Worm (Caenorhabditis elegans): ENCODE measurements around the gene ZK622.4.

Gene ZK622.4

ce11 chrII:5326891-5327290, 34.4 kb downstream of the ZK622.4 start (continued):
- TF ChIP-seq fkh-10 (GFP tag; optimal IDR thresholded peaks at IDR 0.05) (no peak), mdl-1 (tag; optimal IDR thresholded peaks at IDR 0.05) (no peak), elt-2 (tag; optimal IDR thresholded peaks at IDR 0.05) (no peak), lin-13 (GFP tag; optimal IDR thresholded peaks at IDR 0.05) (no peak), ceh-63 (GFP tag; optimal IDR thresholded peaks at IDR 0.05) (no peak), hlh-17 (GFP tag; optimal IDR thresholded peaks at IDR 0.05; ENCODE audit: borderline replicate concordance) (no peak), sptf-1 (tag; optimal IDR thresholded peaks at IDR 0.05) (no peak), efl-3 (GFP tag; optimal IDR thresholded peaks at IDR 0.05) (no peak), irx-1 (tag; optimal IDR thresholded peaks at IDR 0.05) (no peak), unc-86 (tag; optimal IDR thresholded peaks at IDR 0.05) (no peak), tlp-1 (tag; optimal IDR thresholded peaks at IDR 0.05) (no peak)

ce11 chrII:5328912-5329311, 36.4 kb downstream of the ZK622.4 start:
- TF ChIP-seq fkh-8 (tag; optimal IDR thresholded peaks at IDR 0.05): peak; percentile 84
- TF ChIP-seq sptf-1 (tag; optimal IDR thresholded peaks at IDR 0.05): no peak
- TF ChIP-seq ztf-11 (tag; optimal IDR thresholded peaks at IDR 0.05): no peak
- TF ChIP-seq hlh-17 (GFP tag; optimal IDR thresholded peaks at IDR 0.05; ENCODE audit: borderline replicate concordance): no peak
- peak; percentile 1 for TF ChIP-seq sox-4 (tag; optimal IDR thresholded peaks at IDR 0.05)
- no peak for TF ChIP-seq nhr-84 (tag; optimal IDR thresholded peaks at IDR 0.05)
- no peak for TF ChIP-seq lin-39 (tag; optimal IDR thresholded peaks at IDR 0.05)
- no peak for TF ChIP-seq nhr-12 (tag; optimal IDR thresholded peaks at IDR 0.05)
- TF ChIP-seq ceh-8 (GFP tag; optimal IDR thresholded peaks at IDR 0.05): no peak
- no peak for TF ChIP-seq lin-15B (tag; optimal IDR thresholded peaks at IDR 0.05)
- peak; percentile 27 for TF ChIP-seq mep-1 (tag; optimal IDR thresholded peaks at IDR 0.05)
- no peak for TF ChIP-seq lin-35 (GFP tag; optimal IDR thresholded peaks at IDR 0.05)
- TF ChIP-seq dsc-1 (tag; optimal IDR thresholded peaks at IDR 0.05): peak; percentile 89
- peak; percentile 41 for TF ChIP-seq nhr-11 (tag; optimal IDR thresholded peaks at IDR 0.05)
- TF ChIP-seq mdl-1 (tag; optimal IDR thresholded peaks at IDR 0.05): no peak
- no peak for TF ChIP-seq lir-3 (tag; optimal IDR thresholded peaks at IDR 0.05; ENCODE audit: poor library complexity)
- no peak for TF ChIP-seq rnt-1 (tag; optimal IDR thresholded peaks at IDR 0.05)
- TF ChIP-seq C34B4.2 (tag; optimal IDR thresholded peaks at IDR 0.05): no peak
- TF ChIP-seq ama-1 (optimal IDR thresholded peaks at IDR 0.05): no peak
- TF ChIP-seq pag-3 (tag; optimal IDR thresholded peaks at IDR 0.05; ENCODE audit: borderline replicate concordance, insufficient read depth): no peak
- no peak for TF ChIP-seq elt-3 (tag; optimal IDR thresholded peaks at IDR 0.05)
- TF ChIP-seq snpc-4 (tag; optimal IDR thresholded peaks at IDR 0.05): no peak
- peak; percentile 9 for TF ChIP-seq hlh-4 (tag; optimal IDR thresholded peaks at IDR 0.05)
- no peak for TF ChIP-seq unc-62 (GFP tag; optimal IDR thresholded peaks at IDR 0.05)
- no peak for TF ChIP-seq elt-2 (tag; optimal IDR thresholded peaks at IDR 0.05)
- TF ChIP-seq C16A3.4 (tag; optimal IDR thresholded peaks at IDR 0.05): no peak
- TF ChIP-seq aly-2 (tag; optimal IDR thresholded peaks at IDR 0.05): no peak
- no peak for TF ChIP-seq nhr-20 (tag; optimal IDR thresholded peaks at IDR 0.05)
- TF ChIP-seq zag-1 (tag; optimal IDR thresholded peaks at IDR 0.05): no peak
- no peak for TF ChIP-seq tlp-1 (tag; optimal IDR thresholded peaks at IDR 0.05)
- TF ChIP-seq vab-15 (tag; optimal IDR thresholded peaks at IDR 0.05): no peak
- no peak for TF ChIP-seq alr-1 (tag; optimal IDR thresholded peaks at IDR 0.05; ENCODE audit: borderline replicate concordance)
- no peak for TF ChIP-seq jun-1 (tag; optimal IDR thresholded peaks at IDR 0.05)
- no peak for TF ChIP-seq C04F5.9 (tag; optimal IDR thresholded peaks at IDR 0.05)
- TF ChIP-seq pqm-1 (tag; optimal IDR thresholded peaks at IDR 0.05): no peak
- no peak for TF ChIP-seq skn-1 (tag; optimal IDR thresholded peaks at IDR 0.05)
- TF ChIP-seq pax-3 (tag; optimal IDR thresholded peaks at IDR 0.05): peak; percentile 70
- TF ChIP-seq ceh-82 (tag; optimal IDR thresholded peaks at IDR 0.05): no peak
- no peak for TF ChIP-seq ceh-90 (tag; optimal IDR thresholded peaks at IDR 0.05)
- TF ChIP-seq unc-86 (tag; optimal IDR thresholded peaks at IDR 0.05): no peak
- no peak for TF ChIP-seq xbp-1 (tag; optimal IDR thresholded peaks at IDR 0.05)
- no peak for TF ChIP-seq mab-9 (GFP tag; IDR thresholded peaks at IDR 0.05)
- TF ChIP-seq zip-4 (GFP tag; optimal IDR thresholded peaks at IDR 0.05): no peak
- TF ChIP-seq Y116A8C.19 (tag; optimal IDR thresholded peaks at IDR 0.05; ENCODE audit: borderline replicate concordance): no peak
- TF ChIP-seq efl-1 (optimal IDR thresholded peaks at IDR 0.05): no peak
- TF ChIP-seq efl-1 (GFP tag; optimal IDR thresholded peaks at IDR 0.05 in 1 of 2): peak in 1 of 2 experiments; percentile 36
- TF ChIP-seq efl-3 (GFP tag; optimal IDR thresholded peaks at IDR 0.05): no peak

Data from whole organism, L1 larva.